Worm (Caenorhabditis elegans): Measurements from ENCODE around the gene dhhc-13.
A peak's percentile ranks its signal among the peaks of the same experiment; 100 is the strongest.

Gene dhhc-13

DNA sequence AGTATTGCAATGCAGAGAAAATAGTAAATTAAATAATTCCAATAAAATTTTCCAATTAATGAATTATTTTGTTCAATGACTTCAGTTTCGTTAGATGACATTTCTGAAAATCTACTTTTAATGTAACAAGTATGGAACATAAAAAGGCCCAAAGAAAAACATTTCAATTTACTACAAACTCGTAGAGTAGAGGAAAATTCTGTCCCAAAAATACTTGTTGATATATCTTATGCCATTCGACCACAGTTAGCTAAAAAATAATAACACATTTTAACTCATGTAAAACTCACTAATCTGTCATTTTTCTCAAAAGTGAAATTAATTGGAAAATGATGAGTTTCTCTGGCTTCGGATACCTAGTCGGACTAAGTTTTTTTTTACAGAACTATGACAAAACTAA, 39.9 kb upstream of the dhhc-13 start, which contains the start of gene srv-21:
TSS of gene srv-21 (minus strand) at position 101 of the 400 bp plus-strand sequence.
- no peak for TF ChIP-seq ceh-83 (GFP tag; optimal IDR thresholded peaks at IDR 0.05)
- no peak for TF ChIP-seq nhr-237 (tag; optimal IDR thresholded peaks at IDR 0.05)
- TF ChIP-seq nhr-76 (tag; optimal IDR thresholded peaks at IDR 0.05), result no peak
- TF ChIP-seq blmp-1 (tag; optimal IDR thresholded peaks at IDR 0.05), result no peak
- no peak for TF ChIP-seq mep-1 (tag; optimal IDR thresholded peaks at IDR 0.05)
- TF ChIP-seq cnd-1 (tag; optimal IDR thresholded peaks at IDR 0.05), result no peak
- TF ChIP-seq elt-1 (tag; optimal IDR thresholded peaks at IDR 0.05; ENCODE audit: borderline replicate concordance, insufficient read depth), result no peak
- TF ChIP-seq ces-1 (GFP tag; optimal IDR thresholded peaks at IDR 0.05), result no peak
- TF ChIP-seq unc-62 (GFP tag; optimal IDR thresholded peaks at IDR 0.05), result no peak
- no peak for TF ChIP-seq snpc-4 (tag; optimal IDR thresholded peaks at IDR 0.05)

DNA sequence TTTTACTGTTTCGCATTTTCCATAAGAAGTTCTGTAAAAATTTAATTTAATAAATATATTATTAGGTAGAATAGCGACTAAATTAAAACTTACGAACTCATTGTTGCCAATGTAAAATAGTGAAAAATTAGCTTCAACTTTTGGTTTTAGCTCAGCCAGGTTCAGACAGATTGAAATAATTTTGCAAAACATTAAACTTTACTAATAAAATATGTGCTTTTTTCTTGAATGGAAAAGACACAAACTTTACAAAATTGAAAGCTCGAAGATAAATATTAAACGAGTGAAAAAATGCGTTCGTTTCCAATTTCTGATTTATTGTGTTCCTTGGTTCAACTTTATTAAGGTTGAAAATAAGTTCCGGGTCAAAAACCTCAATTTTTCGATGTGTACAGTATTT, 37.3 kb upstream of the dhhc-13 start, which contains the start of gene srv-22:
TSS of gene srv-22 (minus strand) at position 101 of the 400 bp plus-strand sequence.
- TF ChIP-seq tbx-8 (GFP tag; optimal IDR thresholded peaks at IDR 0.05) (no peak), drap-1 (GFP tag; optimal IDR thresholded peaks at IDR 0.05) (no peak), lin-32 (GFP tag; optimal IDR thresholded peaks at IDR 0.05) (no peak), ceh-83 (GFP tag; optimal IDR thresholded peaks at IDR 0.05) (no peak), nhr-237 (tag; optimal IDR thresholded peaks at IDR 0.05) (no peak), unc-120 (tag; optimal IDR thresholded peaks at IDR 0.05; ENCODE audit: poor library complexity, severe bottlenecking) (no peak), snpc-4 (tag; optimal IDR thresholded peaks at IDR 0.05) (no peak), ham-2 (GFP tag; optimal IDR thresholded peaks at IDR 0.05) (no peak), nhr-2 (tag; optimal IDR thresholded peaks at IDR 0.05) (no peak), mab-5 (tag; optimal IDR thresholded peaks at IDR 0.05) (no peak), lin-13 (tag; optimal IDR thresholded peaks at IDR 0.05) (no peak)

DNA sequence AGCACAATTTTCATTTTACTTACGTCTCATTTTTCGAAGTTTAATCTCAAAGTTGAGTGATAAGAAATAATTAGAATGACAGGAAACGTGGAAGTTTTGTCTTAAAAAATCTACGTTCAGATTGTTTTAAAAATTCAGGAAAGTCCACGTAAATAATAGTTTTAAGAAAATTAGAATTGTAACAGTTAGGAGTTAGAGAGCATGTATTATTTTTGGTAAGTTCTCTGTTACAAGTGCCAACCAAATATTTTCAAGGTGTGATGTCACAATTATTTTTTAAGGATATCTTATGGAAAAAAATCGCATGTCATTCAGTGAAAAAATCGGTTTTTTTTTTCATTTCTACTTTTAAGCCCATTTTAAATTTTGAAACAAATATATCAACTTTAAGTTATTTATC, 32.6 kb upstream of the dhhc-13 start, which contains the start of gene H04M03.11:
TSS of gene H04M03.11 (minus strand) at position 101 of the 400 bp plus-strand sequence.
- TF ChIP-seq unc-39 (tag; optimal IDR thresholded peaks at IDR 0.05), result no peak
- TF ChIP-seq pha-4 (tag; optimal IDR thresholded peaks at IDR 0.05), result no peak
- TF ChIP-seq lin-13 (tag; optimal IDR thresholded peaks at IDR 0.05), result no peak
- TF ChIP-seq ham-2 (GFP tag; optimal IDR thresholded peaks at IDR 0.05), result no peak
- TF ChIP-seq bed-3 (GFP tag; optimal IDR thresholded peaks at IDR 0.05), result no peak
- TF ChIP-seq snpc-4 (tag; optimal IDR thresholded peaks at IDR 0.05), result no peak
- no peak for TF ChIP-seq ces-1 (GFP tag; optimal IDR thresholded peaks at IDR 0.05)
- TF ChIP-seq nhr-28 (tag; optimal IDR thresholded peaks at IDR 0.05), result no peak
- TF ChIP-seq drap-1 (GFP tag; optimal IDR thresholded peaks at IDR 0.05), result no peak
- no peak for TF ChIP-seq flh-1 (GFP tag; optimal IDR thresholded peaks at IDR 0.05)
- no peak for TF ChIP-seq M03D4.4 (tag; optimal IDR thresholded peaks at IDR 0.05)
- TF ChIP-seq sem-2 (GFP tag; optimal IDR thresholded peaks at IDR 0.05), result no peak
- TF ChIP-seq unc-62 (GFP tag; optimal IDR thresholded peaks at IDR 0.05), result no peak
- no peak for TF ChIP-seq ceh-83 (GFP tag; optimal IDR thresholded peaks at IDR 0.05)
- no peak for TF ChIP-seq mab-5 (tag; optimal IDR thresholded peaks at IDR 0.05)
- no peak for TF ChIP-seq ztf-11 (tag; optimal IDR thresholded peaks at IDR 0.05)

DNA sequence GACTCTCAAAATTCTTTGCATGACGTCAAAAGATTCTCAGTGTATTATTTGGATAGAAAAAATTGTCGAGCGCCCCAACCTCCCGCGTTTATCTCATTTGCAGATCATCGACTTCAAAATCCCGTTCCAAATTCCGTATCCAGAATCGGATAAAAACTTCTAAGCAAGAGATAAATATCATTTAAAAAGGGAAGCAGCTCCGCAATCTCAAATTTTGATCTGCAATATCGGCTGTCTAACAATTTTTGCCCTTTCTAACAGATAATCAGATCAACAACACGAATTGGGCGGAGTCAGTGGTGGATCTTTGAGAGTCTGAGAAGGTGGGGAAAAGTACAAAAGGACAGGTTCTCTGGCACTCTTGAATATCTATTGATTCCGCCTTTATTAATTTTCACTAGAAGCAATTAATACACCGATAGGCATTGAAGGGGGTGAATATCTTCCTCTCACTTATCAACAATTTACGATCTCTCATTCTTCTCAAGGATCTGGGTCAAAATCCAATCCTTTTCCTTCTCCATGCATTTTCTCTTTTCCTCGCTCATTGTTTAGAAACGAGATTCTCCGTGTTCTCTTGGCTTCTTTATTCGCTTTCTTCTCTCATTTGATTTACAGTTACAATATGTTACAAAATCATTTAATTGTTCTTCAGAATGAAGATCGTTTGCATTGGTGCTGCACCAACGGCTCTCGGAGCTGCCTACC, 31.8 kb upstream of the dhhc-13 start, which contains the start of gene glf-1:
TSS of gene glf-1 (plus strand) at position 656 of the 708 bp plus-strand sequence.
- TF ChIP-seq hlh-1 (tag; optimal IDR thresholded peaks at IDR 0.05), result no peak
- no peak for TF ChIP-seq nhr-76 (tag; optimal IDR thresholded peaks at IDR 0.05)
- TF ChIP-seq elt-1 (tag; optimal IDR thresholded peaks at IDR 0.05; ENCODE audit: borderline replicate concordance, insufficient read depth), result peak; percentile 78
- TF ChIP-seq nhr-28 (tag; optimal IDR thresholded peaks at IDR 0.05), result no peak
- TF ChIP-seq ceh-39 (tag; optimal IDR thresholded peaks at IDR 0.05), result no peak
- no peak for TF ChIP-seq tbx-8 (GFP tag; optimal IDR thresholded peaks at IDR 0.05)
- TF ChIP-seq cnd-1 (tag; optimal IDR thresholded peaks at IDR 0.05), result no peak

- TF ChIP-seq ceh-83 (GFP tag; optimal IDR thresholded peaks at IDR 0.05), result no peak
- TF ChIP-seq nhr-76 (tag; optimal IDR thresholded peaks at IDR 0.05), result no peak
Observed at ce11 chrIV:5886605-5887004, 30.5 kb upstream of the dhhc-13 start.

DNA sequence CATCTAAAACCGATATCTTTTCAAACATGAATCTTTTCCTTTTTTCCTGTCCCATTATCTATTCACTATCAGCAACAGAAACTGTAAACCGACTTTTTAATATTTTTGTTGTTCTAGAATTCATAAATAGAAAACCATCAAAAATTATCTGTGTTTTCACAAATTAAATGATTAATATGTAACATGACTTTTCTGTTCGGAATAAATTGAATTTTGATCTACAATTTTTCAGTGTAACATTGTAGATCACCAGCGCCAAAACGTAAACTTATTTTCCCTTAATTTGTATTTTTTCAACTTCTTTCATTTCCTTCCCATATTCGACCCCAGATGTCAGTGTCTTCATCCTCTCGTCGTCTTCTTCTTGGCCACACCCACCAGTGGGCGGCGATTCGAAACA, 25.9 kb upstream of the dhhc-13 start, which contains the start of gene H04M03.3:
TSS of gene H04M03.3 (plus strand) at position 301 of the 400 bp plus-strand sequence.
- TF ChIP-seq zip-8 (tag; optimal IDR thresholded peaks at IDR 0.05) (no peak), nhr-2 (tag; optimal IDR thresholded peaks at IDR 0.05) (no peak), ceh-43 (GFP tag; optimal IDR thresholded peaks at IDR 0.05) (no peak), lin-32 (GFP tag; optimal IDR thresholded peaks at IDR 0.05) (no peak), drap-1 (GFP tag; optimal IDR thresholded peaks at IDR 0.05) (no peak), M03D4.4 (tag; optimal IDR thresholded peaks at IDR 0.05) (no peak), snpc-4 (tag; optimal IDR thresholded peaks at IDR 0.05) (no peak), pha-4 (tag; optimal IDR thresholded peaks at IDR 0.05) (no peak), unc-62 (GFP tag; optimal IDR thresholded peaks at IDR 0.05) (no peak), blmp-1 (tag; optimal IDR thresholded peaks at IDR 0.05) (no peak), elt-3 (tag; optimal IDR thresholded peaks at IDR 0.05) (no peak), mep-1 (tag; optimal IDR thresholded peaks at IDR 0.05) (no peak)
